Worm (Caenorhabditis elegans) whole organism, early embryonic: Measurements from ENCODE around the gene T25D1.3.

ENCODE experiments used
- B0310.2 ChIP-seq: sonication (generic microtip); optimal IDR thresholded peaks from 2 replicates; lab custom pipeline; 2016; ENCODE audit warnings: mild to moderate bottlenecking, missing genetic modification characterization, missing compliant biosample characterization
- ama-1 ChIP-seq: fragments of 150-350 bp; optimal IDR thresholded peaks from 2 replicates; lab custom pipeline; 2014
- ceh-13 ChIP-seq: fragments of 200-800 bp; sonication (Bioruptor generic); optimal IDR thresholded peaks from 2 replicates; lab custom pipeline; 2018; ENCODE audit warnings: mild to moderate bottlenecking, missing genetic modification characterization, missing compliant biosample characterization
- ets-7 ChIP-seq: sonication (generic microtip); optimal IDR thresholded peaks from 2 replicates; lab custom pipeline; 2016; ENCODE audit warnings: missing genotype, missing genetic modification characterization, missing compliant biosample characterization
- flt-1 ChIP-seq: fragments of 200-800 bp; sonication (Bioruptor generic); IDR thresholded peaks from 2 replicates; pipeline ENCODE4 v1.3.6; 2022; ENCODE audit warnings: missing genetic modification characterization, missing compliant biosample characterization
- hmbx-1 ChIP-seq: sonication (generic microtip); optimal IDR thresholded peaks from 2 replicates; lab custom pipeline; 2016; ENCODE audit warnings: mild to moderate bottlenecking, missing genetic modification characterization, missing compliant biosample characterization
- hmg-4 ChIP-seq: fragments of 200-800 bp; sonication (Bioruptor generic); optimal IDR thresholded peaks from 2 replicates; lab custom pipeline; 2018; ENCODE audit warnings: mild to moderate bottlenecking, missing genetic modification characterization, missing compliant biosample characterization
- hnd-1 ChIP-seq: sonication (generic microtip); optimal IDR thresholded peaks from 2 replicates; lab custom pipeline; 2016; ENCODE audit warnings: missing genetic modification characterization, missing compliant biosample characterization
- pes-1 ChIP-seq: fragments of 200-800 bp; sonication (Bioruptor generic); IDR thresholded peaks from 2 replicates; pipeline ENCODE4 v1.3.6; 2022; ENCODE audit warnings: missing genetic modification reagents, missing genetic modification characterization, missing compliant biosample characterization
- scrt-1 ChIP-seq: fragments of 200-800 bp; sonication (Bioruptor generic); IDR thresholded peaks from 2 replicates; pipeline ENCODE4 v1.3.6; 2022; ENCODE audit warnings: missing genetic modification characterization, missing compliant biosample characterization
- sea-1 ChIP-seq: fragments of 200-800 bp; sonication (Bioruptor generic); conservative IDR thresholded peaks from 2 replicates; pipeline ENCODE4 v1.3.6; 2022; ENCODE audit warnings: missing genetic modification characterization, missing compliant biosample characterization
- tbx-11 ChIP-seq: fragments of 200-800 bp; sonication (Bioruptor generic); IDR thresholded peaks from 2 replicates; pipeline ENCODE4 v1.3.6; 2022; ENCODE audit warnings: missing genetic modification characterization, missing compliant biosample characterization
- tbx-37 ChIP-seq: fragments of 200-800 bp; sonication (Bioruptor generic); conservative IDR thresholded peaks from 2 replicates; pipeline ENCODE4 v1.3.6; 2022; ENCODE audit warnings: missing genetic modification reagents, missing genetic modification characterization, missing compliant biosample characterization
- tra-4 ChIP-seq: sonication (generic microtip); optimal IDR thresholded peaks from 2 replicates; lab custom pipeline; 2017; ENCODE audit warnings: missing genetic modification characterization, missing compliant biosample characterization

DNA sequence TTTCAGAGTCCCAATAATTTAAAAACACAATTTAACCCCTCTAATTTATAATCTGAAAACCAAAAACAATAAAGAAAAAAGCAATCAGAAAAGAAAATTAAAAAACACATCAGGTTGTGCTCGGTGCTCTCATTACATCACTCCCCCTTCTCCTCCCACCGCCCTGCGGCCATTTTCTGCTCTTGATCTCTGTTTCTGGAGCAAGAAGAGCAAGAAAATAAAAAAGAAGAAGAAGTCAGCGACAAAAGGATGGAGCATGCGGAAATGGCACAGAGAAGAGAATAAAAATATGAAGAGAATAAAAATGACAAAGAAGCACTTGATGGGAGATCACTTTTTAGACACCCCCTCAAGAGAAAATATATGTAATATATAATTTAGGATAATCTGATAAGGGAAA is 20.8 kb upstream of the T25D1.3 start:
- TF ChIP-seq tra-4 (tag; lab: Kevin White, UChicago) = no peak
- no peak for TF ChIP-seq ceh-13 (GFP tag; lab: Kevin White, UChicago)
- TF ChIP-seq ets-7 (tag; lab: Kevin White, UChicago) = no peak
- no peak for TF ChIP-seq hmbx-1 (tag; lab: Kevin White, UChicago)
- TF ChIP-seq pes-1 (GFP tag; lab: Robert Waterston, UW) = no peak
- TF ChIP-seq scrt-1 = no peak
- TF ChIP-seq hnd-1 (tag; lab: Kevin White, UChicago) = no peak
- no peak for TF ChIP-seq tbx-37
- no peak for TF ChIP-seq ama-1 (lab: Kevin White, UChicago)
- no peak for TF ChIP-seq flt-1 (GFP tag; lab: Robert Waterston, UW)
- TF ChIP-seq tbx-11 (GFP tag; lab: Robert Waterston, UW) = no peak
- no peak for TF ChIP-seq hmg-4 (GFP tag; lab: Kevin White, UChicago)
- TF ChIP-seq sea-1 (GFP tag; lab: Robert Waterston, UW) = no peak
- no peak for TF ChIP-seq B0310.2 (tag; lab: Kevin White, UChicago)
